Fruit fly (Drosophila melanogaster) whole organism, wandering third instar larva: Measurements from ENCODE around the gene CG5555.

ENCODE experiments used
- Abd-B ChIP-seq: fragments of >200 bp; optimal IDR thresholded peaks from 2 replicates; lab custom pipeline; 2017; ENCODE audit warnings: missing biosample characterization, missing genetic modification characterization
- CG32264 ChIP-seq: fragments of 200-800 bp; sonication (Bioruptor generic); optimal IDR thresholded peaks from 2 replicates; lab custom pipeline; 2016; ENCODE audit warnings: missing biosample characterization, missing genetic modification characterization
- CG9705 ChIP-seq: fragments of 200-800 bp; sonication (Bioruptor generic); optimal IDR thresholded peaks from 2 replicates; lab custom pipeline; 2018; ENCODE audit warnings: missing biosample characterization, mild to moderate bottlenecking, missing genetic modification characterization
- CrebA ChIP-seq: fragments of 200-800 bp; sonication (Bioruptor generic); optimal IDR thresholded peaks from 2 replicates; lab custom pipeline; 2016; ENCODE audit warnings: missing biosample characterization, mild to moderate bottlenecking, missing genetic modification characterization, borderline replicate concordance
- Dfd ChIP-seq: fragments of >200 bp; optimal IDR thresholded peaks from 2 replicates; lab custom pipeline; 2017; ENCODE audit warnings: missing biosample characterization, missing genetic modification characterization
- Dif ChIP-seq: fragments of 200-275, 200-300 bp; sonication (Bioruptor generic); optimal IDR thresholded peaks from 2 replicates; lab custom pipeline; 2018; ENCODE audit warnings: missing biosample characterization, missing genetic modification characterization; ENCODE audit not compliant: partially characterized antibody
- GATAd ChIP-seq: sonication (Bioruptor generic); optimal IDR thresholded peaks from 2 replicates; lab custom pipeline; 2016; ENCODE audit warnings: missing biosample characterization, missing genetic modification characterization
- HLH106 ChIP-seq: fragments of 200-800 bp; optimal IDR thresholded peaks from 3 replicates; lab custom pipeline; 2019; ENCODE audit warnings: missing biosample characterization, mild to moderate bottlenecking, missing genetic modification characterization, moderate library complexity
- Hnf4 ChIP-seq: fragments of 200-800 bp; sonication (Bioruptor generic); optimal IDR thresholded peaks from 2 replicates; lab custom pipeline; 2016; ENCODE audit warnings: missing biosample characterization, mild to moderate bottlenecking, missing genetic modification characterization
- Hr78 ChIP-seq: fragments of >200 bp; optimal IDR thresholded peaks from 2 replicates; lab custom pipeline; 2017; ENCODE audit warnings: missing biosample characterization, missing genetic modification characterization
- Hr83 ChIP-seq: fragments of 200-300 bp; sonication (Bioruptor generic); optimal IDR thresholded peaks from 2 replicates; lab custom pipeline; 2016; ENCODE audit warnings: missing biosample characterization, mild to moderate bottlenecking, missing genetic modification characterization, moderate library complexity; ENCODE audit not compliant: poor library complexity, severe bottlenecking
- Jra ChIP-seq: sonication (Bioruptor generic); optimal IDR thresholded peaks from 2 replicates; lab custom pipeline; 2016; ENCODE audit warnings: missing biosample characterization, missing genetic modification characterization
- Mio ChIP-seq: sonication (Bioruptor generic); optimal IDR thresholded peaks from 2 replicates; lab custom pipeline; 2016; ENCODE audit warnings: missing biosample characterization, missing genetic modification characterization
- N ChIP-seq: fragments of >200 bp; optimal IDR thresholded peaks from 2 replicates; lab custom pipeline; 2018; ENCODE audit warnings: missing biosample characterization, missing external identifiers, missing genetic modification characterization
- OdsH ChIP-seq: fragments of 200-800 bp; sonication (Bioruptor generic); optimal IDR thresholded peaks from 2 replicates; lab custom pipeline; 2016; ENCODE audit warnings: missing biosample characterization, mild to moderate bottlenecking, missing genetic modification characterization
- Sp1 ChIP-seq: fragments of 200-800 bp; sonication (Bioruptor generic); optimal IDR thresholded peaks from 3 replicates; lab custom pipeline; 2019; ENCODE audit warnings: missing biosample characterization, mild to moderate bottlenecking, missing genetic modification characterization, moderate library complexity
- br ChIP-seq: fragments of 200-800 bp; sonication (Bioruptor generic); optimal IDR thresholded peaks from 2 replicates; lab custom pipeline; 2016; ENCODE audit warnings: missing biosample characterization, missing genetic modification characterization
- brk ChIP-seq: fragments of 200-800 bp; sonication (Bioruptor generic); optimal IDR thresholded peaks from 2 replicates; lab custom pipeline; 2016; ENCODE audit warnings: missing biosample characterization, mild to moderate bottlenecking, missing genetic modification characterization
- dl ChIP-seq, 2 experiments: fragments of 175-275, 200-275 bp in 1 of 2; fragments of 200-275 bp in 1 of 2; sonication (Bioruptor generic); optimal IDR thresholded peaks; lab custom pipeline; 2018; ENCODE audit warnings: mild to moderate bottlenecking in 2 of 2, missing biosample characterization in 2 of 2, missing genetic modification characterization in 2 of 2, moderate library complexity in 2 of 2; ENCODE audit not compliant: partially characterized antibody in 2 of 2, insufficient read depth in 1 of 2
- dmrt93B ChIP-seq: fragments of 200-800 bp; sonication (Bioruptor generic); optimal IDR thresholded peaks from 2 replicates; lab custom pipeline; 2018; ENCODE audit warnings: missing biosample characterization, mild to moderate bottlenecking, missing genetic modification characterization
- dsf ChIP-seq: sonication (Bioruptor generic); optimal IDR thresholded peaks from 2 replicates; lab custom pipeline; 2016; ENCODE audit warnings: missing biosample characterization, missing genetic modification characterization, borderline replicate concordance
- ey ChIP-seq: fragments of 200-800 bp; sonication (Bioruptor generic); optimal IDR thresholded peaks from 2 replicates; lab custom pipeline; 2016; ENCODE audit warnings: missing biosample characterization, missing genetic modification characterization
- foxo ChIP-seq, 2 experiments: fragments of 200-800 bp; sonication (Bioruptor generic); optimal IDR thresholded peaks; 2 replicates in 1 of 2; 3 replicates in 1 of 2; lab custom pipeline; 2016 to 2017; ENCODE audit warnings: missing biosample characterization in 2 of 2, missing genetic modification characterization in 2 of 2
- fru ChIP-seq: fragments of 200-800 bp; sonication (Bioruptor generic); optimal IDR thresholded peaks from 3 replicates; lab custom pipeline; 2016; ENCODE audit warnings: missing biosample characterization, mild to moderate bottlenecking, missing genetic modification characterization
- h ChIP-seq: fragments of 200-800 bp; sonication (Bioruptor generic); optimal IDR thresholded peaks from 3 replicates; lab custom pipeline; 2016; ENCODE audit warnings: missing biosample characterization, mild to moderate bottlenecking, missing genetic modification characterization
- jim ChIP-seq: fragments of 175-275, 200-325 bp; sonication (Bioruptor generic); optimal IDR thresholded peaks from 2 replicates; lab custom pipeline; 2016; ENCODE audit warnings: missing biosample characterization, mild to moderate bottlenecking, missing genetic modification characterization
- lola ChIP-seq: fragments of >200 bp; optimal IDR thresholded peaks from 2 replicates; lab custom pipeline; 2017; ENCODE audit warnings: missing biosample characterization, missing genetic modification characterization
- psq ChIP-seq: fragments of 200-800 bp; sonication (Bioruptor generic); optimal IDR thresholded peaks from 3 replicates; lab custom pipeline; 2017; ENCODE audit warnings: missing biosample characterization, mild to moderate bottlenecking, missing genetic modification characterization, moderate library complexity
- rgr ChIP-seq: fragments of 200-800 bp; sonication (Bioruptor generic); optimal IDR thresholded peaks from 3 replicates; lab custom pipeline; 2016; ENCODE audit warnings: missing biosample characterization, mild to moderate bottlenecking, missing genetic modification characterization
- sage ChIP-seq: fragments of 200-800 bp; sonication (Bioruptor generic); optimal IDR thresholded peaks from 2 replicates; lab custom pipeline; 2016; ENCODE audit warnings: missing biosample characterization, mild to moderate bottlenecking, missing genetic modification characterization
- sv ChIP-seq: fragments of 200-800 bp; sonication (Bioruptor generic); optimal IDR thresholded peaks from 3 replicates; lab custom pipeline; 2016; ENCODE audit warnings: missing biosample characterization, missing genetic modification characterization
- tai ChIP-seq: sonication (Bioruptor generic); optimal IDR thresholded peaks from 2 replicates; lab custom pipeline; 2016; ENCODE audit warnings: missing biosample characterization, missing genetic modification characterization
- usp ChIP-seq: fragments of >200 bp; optimal IDR thresholded peaks from 2 replicates; lab custom pipeline; 2017; ENCODE audit warnings: missing biosample characterization, missing genetic modification characterization
- woc ChIP-seq: sonication (Bioruptor generic); optimal IDR thresholded peaks from 2 replicates; lab custom pipeline; 2016; ENCODE audit warnings: missing biosample characterization, mild to moderate bottlenecking, missing genetic modification characterization

Gene CG5555

dm6 chr3R:19181214-19181613 lies 876 bp upstream of the CG5555 start (continued):
- TF ChIP-seq N (GFP tag; lab: Kevin White, UChicago) (no peak), CG32264 (GFP tag; lab: Kevin White, UChicago) (no peak), dmrt93B (GFP tag; lab: Kevin White, UChicago) (peak; percentile 58), Hr83 (GFP tag; lab: Kevin White, UChicago) (no peak), Jra (GFP tag; lab: Kevin White, UChicago) (no peak), h (peak; percentile 84)

- TF ChIP-seq CrebA (GFP tag; lab: Kevin White, UChicago) (no peak), sv (no peak), Jra (GFP tag; lab: Kevin White, UChicago) (no peak), ey (GFP tag; lab: Kevin White, UChicago) (no peak), dl (GFP tag; optimal IDR thresholded peaks at IDR 0.05; lab: Kevin White, UChicago; ENCODE audit: insufficient read depth in 1 of 2, partially characterized antibody in 2 of 2) (no peak), OdsH (GFP tag; lab: Kevin White, UChicago) (no peak), dmrt93B (GFP tag; lab: Kevin White, UChicago) (no peak), CG9705 (GFP tag; lab: Kevin White, UChicago) (no peak), Sp1 (no peak), Hr78 (no peak), sage (GFP tag; lab: Kevin White, UChicago) (no peak), dsf (GFP tag; lab: Kevin White, UChicago) (no peak), foxo (GFP tag; optimal IDR thresholded peaks at IDR 0.05; lab: Kevin White, UChicago) (no peak), Hnf4 (GFP tag; lab: Kevin White, UChicago) (no peak), Abd-B (no peak), fru (no peak), h (no peak), tai (GFP tag; lab: Kevin White, UChicago) (no peak), Dif (GFP tag; lab: Kevin White, UChicago) (no peak), brk (no peak)
Measured at dm6 chr3R:19176700-19177099, 3.6 kb downstream of the CG5555 start, which contains the start of gene CG14282. CG14282 (plus strand) TSS chr3R:19177000.

dm6 chr3R:19174512-19174911 lies 5.8 kb downstream of the CG5555 start:
- TF ChIP-seq brk, result no peak
- TF ChIP-seq dl (GFP tag; optimal IDR thresholded peaks at IDR 0.05; lab: Kevin White, UChicago; ENCODE audit: insufficient read depth in 1 of 2, partially characterized antibody in 2 of 2), result no peak
- TF ChIP-seq br (GFP tag; lab: Kevin White, UChicago), result no peak
- TF ChIP-seq Sp1, result no peak
- TF ChIP-seq Hnf4 (GFP tag; lab: Kevin White, UChicago), result no peak
- TF ChIP-seq lola (GFP tag; lab: Kevin White, UChicago), result no peak
- TF ChIP-seq usp (GFP tag; lab: Kevin White, UChicago), result no peak
- no peak for TF ChIP-seq psq (GFP tag; lab: Kevin White, UChicago)
- TF ChIP-seq dsf (GFP tag; lab: Kevin White, UChicago), result no peak
- TF ChIP-seq CrebA (GFP tag; lab: Kevin White, UChicago), result no peak
- TF ChIP-seq fru, result no peak
- no peak for TF ChIP-seq CG32264 (GFP tag; lab: Kevin White, UChicago)
- TF ChIP-seq Hr83 (GFP tag; lab: Kevin White, UChicago), result no peak
- no peak for TF ChIP-seq Mio (GFP tag; lab: Kevin White, UChicago)
- TF ChIP-seq rgr (GFP tag; lab: Kevin White, UChicago), result no peak
- no peak for TF ChIP-seq Abd-B
- TF ChIP-seq sv, result no peak
- no peak for TF ChIP-seq jim (GFP tag; lab: Kevin White, UChicago)
- no peak for TF ChIP-seq HLH106 (tag; lab: Kevin White, UChicago)
- TF ChIP-seq GATAd (GFP tag; lab: Kevin White, UChicago), result no peak
- TF ChIP-seq, all 38 proteins: peak for 0

dm6 chr3R:19167521-19167920 lies 12.8 kb downstream of the CG5555 start:
- TF ChIP-seq sage (GFP tag; lab: Kevin White, UChicago) (no peak), usp (GFP tag; lab: Kevin White, UChicago) (no peak), rgr (GFP tag; lab: Kevin White, UChicago) (no peak), brk (no peak), br (GFP tag; lab: Kevin White, UChicago) (no peak), Dfd (GFP tag; lab: Kevin White, UChicago) (no peak), dsf (GFP tag; lab: Kevin White, UChicago) (no peak), woc (GFP tag; lab: Kevin White, UChicago) (no peak)
- TF ChIP-seq, all 38 proteins: peak for 0
